Worm (Caenorhabditis elegans): ENCODE measurements around the gene F42G2.5.

The F42G2.5 gene

DNA sequence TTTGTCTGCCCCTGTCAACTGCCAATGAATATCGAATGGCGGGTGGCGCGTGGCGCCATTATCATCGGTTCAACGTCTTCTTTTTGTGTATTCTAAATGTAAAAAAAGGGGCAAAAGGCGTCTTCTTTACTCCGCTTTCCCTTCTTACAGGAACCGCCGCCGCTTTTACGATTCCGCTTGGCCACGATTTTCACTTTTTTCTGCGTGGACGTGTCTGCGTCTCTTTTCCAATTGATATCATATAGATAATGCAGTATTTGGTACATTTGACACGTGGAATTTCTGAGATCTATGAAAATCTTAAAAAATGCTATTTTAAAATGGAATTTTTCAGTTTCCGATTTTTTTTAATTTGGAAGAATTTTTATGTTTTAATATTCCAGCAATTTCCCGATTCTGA is 17.8 kb upstream of the F42G2.5 start:
- TF ChIP-seq W03F9.2 (tag; optimal IDR thresholded peaks at IDR 0.05) (no peak), dao-5 (tag; optimal IDR thresholded peaks at IDR 0.05) (no peak), him-1 (tag; optimal IDR thresholded peaks at IDR 0.05) (no peak)

DNA sequence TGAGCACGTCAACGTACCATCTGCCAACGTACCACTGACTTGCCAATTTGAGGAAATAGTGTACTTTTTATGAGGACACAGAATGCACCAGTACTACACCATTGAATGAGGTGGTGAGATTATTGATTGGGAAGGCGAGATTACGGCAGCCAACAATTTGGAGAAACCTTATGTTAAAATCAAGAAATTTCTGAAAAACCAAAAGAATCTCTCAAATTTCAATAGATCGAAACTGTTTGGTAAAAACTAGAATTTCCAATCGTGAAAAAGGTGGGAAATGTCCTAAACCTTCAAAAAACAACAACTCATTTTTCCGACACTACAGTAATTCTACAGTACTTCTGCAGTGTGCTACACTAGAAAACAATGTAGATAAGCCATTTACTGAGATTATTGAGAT is 14.2 kb upstream of the F42G2.5 start, which contains the start of gene ceh-86:
Gene ceh-86, minus strand, starts transcription at position 101 of the 400 bp plus-strand sequence.
- TF ChIP-seq W03F9.2 (tag; optimal IDR thresholded peaks at IDR 0.05) (no peak), dao-5 (tag; optimal IDR thresholded peaks at IDR 0.05) (no peak), him-1 (tag; optimal IDR thresholded peaks at IDR 0.05) (no peak)

DNA sequence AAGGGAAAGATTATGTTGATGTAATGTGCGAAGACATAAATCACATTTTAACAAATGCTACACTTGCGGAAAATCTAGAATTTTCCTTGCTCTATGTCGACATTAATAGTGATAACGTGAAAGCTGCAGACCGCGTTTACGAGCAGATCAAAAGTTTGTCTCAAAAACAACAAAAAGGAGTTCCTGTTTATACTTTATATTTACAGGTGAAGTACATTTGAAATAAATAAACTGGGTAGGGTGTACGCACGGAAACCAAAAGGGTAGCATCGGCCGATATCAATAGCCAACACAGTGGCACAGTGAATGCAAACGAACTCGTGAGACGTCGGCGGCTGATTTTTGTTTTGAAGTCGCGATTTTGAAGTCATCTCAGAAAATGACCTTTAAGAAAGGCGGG is 4.6 kb upstream of the F42G2.5 start:
- TF ChIP-seq him-1 (tag; optimal IDR thresholded peaks at IDR 0.05), result no peak
- TF ChIP-seq dao-5 (tag; optimal IDR thresholded peaks at IDR 0.05), result no peak
- no peak for TF ChIP-seq W03F9.2 (tag; optimal IDR thresholded peaks at IDR 0.05)

DNA sequence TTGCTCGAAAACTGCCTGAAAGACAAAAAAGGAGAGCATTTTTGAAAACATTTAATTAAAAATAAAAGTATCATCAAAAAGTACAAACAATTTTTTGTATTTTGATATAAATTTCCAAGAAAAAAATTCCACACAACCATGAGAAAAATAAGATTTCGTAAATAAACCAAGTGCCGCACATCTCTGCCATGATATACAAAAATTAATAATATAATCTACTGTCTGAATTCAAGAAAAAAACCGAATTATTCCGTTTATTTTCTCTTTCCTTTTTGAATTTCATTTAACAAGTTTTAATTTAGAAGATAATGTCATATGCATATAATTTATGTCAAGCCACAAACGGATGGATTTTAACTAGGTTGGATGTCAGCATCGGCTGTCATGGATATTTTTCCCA is 4.1 kb upstream of the F42G2.5 start, which contains the start of gene F42G2.2:
Gene F42G2.2, plus strand, starts transcription at position 301 of the 400 bp plus-strand sequence.
- TF ChIP-seq W03F9.2 (tag; optimal IDR thresholded peaks at IDR 0.05), result no peak
- no peak for TF ChIP-seq dao-5 (tag; optimal IDR thresholded peaks at IDR 0.05)
- no peak for TF ChIP-seq him-1 (tag; optimal IDR thresholded peaks at IDR 0.05)

DNA sequence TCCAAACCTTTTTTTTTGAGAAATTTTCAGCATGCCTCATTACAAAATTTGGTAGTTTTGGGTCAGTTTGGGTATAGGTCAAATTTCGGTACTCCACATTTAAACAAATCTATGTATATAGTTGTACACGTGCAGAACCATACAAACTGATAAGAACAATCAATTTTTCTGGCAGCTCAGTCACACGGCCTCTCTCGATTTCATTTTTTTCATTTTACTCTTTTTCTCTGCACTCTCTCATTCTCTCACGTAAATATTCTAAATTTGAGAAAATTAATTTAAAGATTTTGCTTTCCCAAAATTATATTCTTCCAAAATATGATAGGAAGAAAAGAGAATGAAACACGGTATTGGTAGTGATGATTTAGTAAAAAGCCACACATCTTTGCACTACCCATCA is 3.4 kb upstream of the F42G2.5 start:
- TF ChIP-seq him-1 (tag; optimal IDR thresholded peaks at IDR 0.05) (no peak), W03F9.2 (tag; optimal IDR thresholded peaks at IDR 0.05) (no peak)

DNA sequence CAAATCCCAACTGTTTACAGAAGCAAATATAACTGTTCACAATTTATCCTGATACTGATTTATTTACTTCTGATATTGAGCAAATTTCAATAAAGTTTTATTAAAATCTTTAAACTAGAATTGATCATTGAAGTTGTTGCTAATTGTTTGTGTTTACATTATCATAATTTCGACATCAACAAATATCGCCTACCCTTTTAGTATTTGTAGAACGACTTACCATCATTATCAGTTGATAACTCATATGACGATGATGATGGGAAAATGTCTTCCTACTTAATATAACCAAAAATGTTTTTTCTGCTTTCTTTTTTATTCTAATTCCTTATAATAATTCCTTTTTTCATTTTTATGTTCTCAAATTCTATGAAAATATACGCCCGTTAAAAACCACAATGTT is 2.9 kb upstream of the F42G2.5 start:
- TF ChIP-seq dao-5 (tag; optimal IDR thresholded peaks at IDR 0.05) (no peak), W03F9.2 (tag; optimal IDR thresholded peaks at IDR 0.05) (no peak), him-1 (tag; optimal IDR thresholded peaks at IDR 0.05) (no peak)

DNA sequence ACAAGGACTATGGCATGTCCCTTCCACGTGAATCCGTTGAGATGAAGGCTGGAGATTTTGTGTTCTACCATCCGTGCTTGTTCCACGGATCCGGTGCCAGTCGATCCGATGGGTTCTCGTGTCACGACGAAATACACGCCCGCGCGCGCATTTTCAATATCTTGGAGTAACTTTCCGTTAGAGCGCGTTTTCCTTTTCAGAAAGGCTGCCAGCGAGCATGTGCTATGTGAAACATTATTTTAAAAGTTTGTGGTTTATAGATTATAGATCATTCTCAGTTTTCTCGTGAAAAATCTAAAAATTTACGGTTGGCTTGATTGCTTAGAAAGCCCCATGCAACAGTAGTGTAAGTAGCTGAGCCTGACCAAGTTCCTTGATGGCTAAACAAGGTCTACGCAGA is 1.0 kb upstream of the F42G2.5 start, which contains the start of gene fbxc-20:
Gene fbxc-20, plus strand, starts transcription at position 301 of the 400 bp plus-strand sequence.
- no peak for TF ChIP-seq him-1 (tag; optimal IDR thresholded peaks at IDR 0.05)
- no peak for TF ChIP-seq W03F9.2 (tag; optimal IDR thresholded peaks at IDR 0.05)
- TF ChIP-seq dao-5 (tag; optimal IDR thresholded peaks at IDR 0.05), result no peak

DNA sequence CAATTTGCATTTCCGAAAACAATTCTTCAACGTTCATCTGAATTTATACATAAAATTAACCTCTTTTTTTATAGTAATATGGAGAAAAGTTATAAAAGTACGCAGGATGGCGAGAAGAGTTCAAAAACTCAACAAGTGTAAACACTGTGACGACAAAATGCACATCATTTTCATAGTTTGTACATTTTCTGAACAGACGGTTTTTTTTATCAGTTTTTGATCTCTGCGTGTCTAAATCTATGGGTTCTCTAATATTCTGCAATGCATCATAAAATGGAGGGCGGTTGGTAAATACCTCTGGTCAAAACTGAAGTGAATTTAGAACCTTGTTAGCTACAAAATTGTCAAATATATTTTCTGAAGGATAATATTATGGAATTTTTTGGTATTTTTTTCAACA is 2.4 kb downstream of the F42G2.5 start, which contains the start of gene fbxa-4:
Gene fbxa-4, minus strand, starts transcription at position 93 of the 400 bp plus-strand sequence.
- TF ChIP-seq him-1 (tag; optimal IDR thresholded peaks at IDR 0.05) (no peak), dao-5 (tag; optimal IDR thresholded peaks at IDR 0.05) (no peak), W03F9.2 (tag; optimal IDR thresholded peaks at IDR 0.05) (no peak)

DNA sequence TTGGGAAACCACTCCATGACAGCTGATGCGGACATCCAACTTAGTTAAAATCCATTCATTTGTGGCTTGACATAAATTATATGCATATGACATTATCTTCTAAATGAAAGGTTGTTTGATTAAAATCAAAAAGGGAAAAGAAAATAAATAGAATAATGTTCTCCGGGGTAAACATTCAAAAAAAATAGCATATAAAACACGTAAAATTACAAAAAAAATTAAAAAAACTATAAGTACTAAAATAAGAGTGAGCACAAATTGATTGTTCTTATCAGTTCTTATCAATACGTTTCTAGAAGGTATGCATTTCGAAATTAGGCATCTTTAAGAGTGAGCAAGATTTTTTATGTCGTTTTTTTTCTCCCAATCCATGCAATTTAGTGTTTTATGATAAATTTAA is 5.1 kb downstream of the F42G2.5 start, which contains the start of gene fbxa-182:
Gene fbxa-182, minus strand, starts transcription at position 101 of the 400 bp plus-strand sequence.
- no peak for TF ChIP-seq him-1 (tag; optimal IDR thresholded peaks at IDR 0.05)

DNA sequence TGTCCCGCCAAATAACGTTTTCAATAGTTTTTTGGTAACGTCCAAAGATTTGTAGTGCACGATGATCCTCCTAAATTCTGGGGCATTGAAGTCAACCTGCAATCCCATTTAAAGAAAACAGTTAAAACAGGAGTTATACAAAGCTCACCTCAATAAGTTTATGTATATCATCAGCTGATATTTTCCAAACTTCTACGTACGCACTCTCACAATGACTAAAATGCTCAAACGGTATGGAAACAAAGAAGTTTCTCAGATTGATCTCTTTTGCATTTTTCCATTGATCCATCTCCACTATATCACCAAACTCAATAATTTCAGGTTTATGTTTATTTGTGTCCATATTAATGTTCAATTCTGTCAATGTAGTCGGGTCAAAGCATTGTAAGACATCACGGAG is 6.2 kb downstream of the F42G2.5 start:
- no peak for TF ChIP-seq him-1 (tag; optimal IDR thresholded peaks at IDR 0.05)

DNA sequence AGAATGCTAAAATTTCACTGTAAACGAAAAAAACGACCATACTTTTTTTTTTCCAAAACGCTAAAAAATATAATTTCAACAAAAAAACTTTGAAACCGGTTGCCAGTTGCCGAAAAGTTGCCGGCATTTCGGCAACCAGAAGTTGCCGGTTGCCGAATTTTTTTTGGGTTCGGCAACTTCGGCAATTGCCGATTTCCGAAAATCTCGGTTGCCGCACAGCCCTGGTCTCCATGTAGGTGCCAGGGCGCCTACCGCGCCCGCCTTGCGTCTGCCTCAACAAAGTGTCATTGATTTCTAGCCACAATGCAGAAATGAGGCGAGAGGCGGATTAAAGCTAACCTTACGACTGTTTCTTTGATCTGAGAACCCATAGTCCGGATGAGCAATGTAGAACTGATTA is 6.7 kb downstream of the F42G2.5 start:
- TF ChIP-seq him-1 (tag; optimal IDR thresholded peaks at IDR 0.05) (no peak), W03F9.2 (tag; optimal IDR thresholded peaks at IDR 0.05) (no peak), dao-5 (tag; optimal IDR thresholded peaks at IDR 0.05) (no peak)

DNA sequence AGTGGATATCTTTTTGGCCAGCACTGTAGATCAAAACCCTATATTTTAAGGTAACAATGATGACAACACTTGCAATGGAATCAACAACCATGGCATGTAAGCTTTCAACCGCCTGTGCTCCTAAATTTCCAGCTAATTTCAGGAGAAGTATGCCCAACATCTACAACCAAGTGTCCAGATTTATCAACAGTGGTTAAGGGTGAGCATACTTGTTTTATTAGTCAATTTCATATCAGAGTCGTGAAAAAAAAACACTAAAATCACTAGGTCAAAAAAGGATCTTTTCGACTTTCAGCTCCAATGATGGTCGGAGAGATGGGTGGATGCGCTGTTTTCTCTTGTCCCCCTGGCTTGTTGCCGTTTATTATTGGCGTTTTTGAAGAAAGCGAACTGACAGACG is 13.8 kb downstream of the F42G2.5 start, which contains the start of gene F16G10.1:
Gene F16G10.1, plus strand, starts transcription at position 301 of the 400 bp plus-strand sequence.
- TF ChIP-seq dao-5 (tag; optimal IDR thresholded peaks at IDR 0.05) (no peak), him-1 (tag; optimal IDR thresholded peaks at IDR 0.05) (no peak), W03F9.2 (tag; optimal IDR thresholded peaks at IDR 0.05) (no peak)

DNA sequence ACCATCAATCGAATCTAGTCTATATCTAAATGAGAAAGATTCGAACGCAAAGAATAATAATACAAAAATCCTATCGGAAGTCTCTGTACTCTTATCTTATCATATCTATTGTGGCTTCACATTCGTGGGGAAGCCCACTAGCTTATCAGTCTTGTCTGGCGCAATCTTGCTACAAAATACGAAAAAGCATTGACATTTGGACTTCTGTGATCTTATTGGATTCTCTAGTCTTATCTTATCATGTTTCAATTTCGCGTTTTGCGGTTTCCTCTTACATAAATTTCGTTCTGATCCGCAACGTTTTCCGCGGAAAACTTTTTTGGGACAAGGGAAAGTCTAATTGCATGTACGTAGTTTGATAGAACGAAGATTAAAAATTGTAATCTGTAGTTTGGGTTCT is 18.0 kb downstream of the F42G2.5 start:
- TF ChIP-seq W03F9.2 (tag; optimal IDR thresholded peaks at IDR 0.05) (no peak), him-1 (tag; optimal IDR thresholded peaks at IDR 0.05) (no peak), dao-5 (tag; optimal IDR thresholded peaks at IDR 0.05) (no peak)

DNA sequence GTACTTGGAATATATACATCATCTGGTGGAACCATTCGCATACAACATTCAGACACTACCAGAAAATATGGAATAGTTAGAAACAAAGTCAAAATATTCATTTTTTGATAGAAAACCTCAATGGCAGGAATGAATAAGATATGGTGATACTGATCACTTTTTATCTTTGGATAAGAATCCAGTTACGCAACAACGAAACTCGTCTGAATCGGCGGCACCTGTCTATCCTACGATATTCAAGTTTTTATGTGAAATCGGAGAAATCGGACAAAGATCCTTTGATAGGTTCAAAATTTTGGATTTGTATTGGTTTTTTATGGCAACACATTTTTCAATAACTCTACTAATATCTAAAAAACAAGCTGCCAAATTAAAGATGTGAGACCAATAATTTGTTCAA is 18.9 kb downstream of the F42G2.5 start, which contains the start of gene F16G10.14:
Gene F16G10.14, minus strand, starts transcription at position 101 of the 400 bp plus-strand sequence.
- no peak for TF ChIP-seq W03F9.2 (tag; optimal IDR thresholded peaks at IDR 0.05)
- no peak for TF ChIP-seq him-1 (tag; optimal IDR thresholded peaks at IDR 0.05)
- TF ChIP-seq dao-5 (tag; optimal IDR thresholded peaks at IDR 0.05), result no peak

DNA sequence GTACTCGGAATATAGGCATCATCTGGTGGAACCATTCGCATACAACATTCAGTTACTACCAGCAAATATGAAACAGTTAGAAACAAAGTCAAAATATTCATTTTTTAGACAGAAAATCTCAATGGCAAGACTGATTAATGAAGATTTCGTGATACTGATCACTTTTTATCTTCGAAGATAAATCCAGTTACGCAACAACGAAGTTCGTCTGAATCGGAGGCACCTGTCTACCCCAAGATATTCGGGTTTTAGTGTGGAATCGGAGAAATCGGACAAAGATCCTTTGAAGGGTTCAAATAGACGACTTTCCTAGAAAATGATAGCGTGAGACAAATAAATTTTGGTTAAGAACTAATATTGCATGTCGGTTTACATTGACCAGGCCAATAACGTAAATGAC is 21.9 kb downstream of the F42G2.5 start, which contains the start of gene F16G10.13:
Gene F16G10.13, minus strand, starts transcription at position 101 of the 400 bp plus-strand sequence.
- no peak for TF ChIP-seq W03F9.2 (tag; optimal IDR thresholded peaks at IDR 0.05)
- no peak for TF ChIP-seq dao-5 (tag; optimal IDR thresholded peaks at IDR 0.05)
- TF ChIP-seq him-1 (tag; optimal IDR thresholded peaks at IDR 0.05), result no peak
